Worm (Caenorhabditis elegans) whole organism, young adult: ENCODE measurements around the gene npr-12.

Experiments
- F33H1.4 ChIP-seq: fragments of 200-800 bp; sonication (Bioruptor generic); IDR thresholded peaks from 2 replicates; pipeline ENCODE4 v1.3.6; 2022; ENCODE audit warnings: missing genetic modification reagents, missing genetic modification characterization, missing compliant biosample characterization
- F52B5.7 ChIP-seq: sonication (generic microtip); optimal IDR thresholded peaks from 2 replicates; lab custom pipeline; 2016; ENCODE audit warnings: mild to moderate bottlenecking, missing genetic modification characterization, missing compliant biosample characterization
- cebp-2 ChIP-seq: fragments of 200-800 bp; sonication (Bioruptor generic); IDR thresholded peaks from 2 replicates; pipeline ENCODE4 v1.3.6; 2022; ENCODE audit warnings: missing genetic modification characterization, missing compliant biosample characterization
- ceh-58 ChIP-seq: fragments of 200-800 bp; sonication (Bioruptor generic); IDR thresholded peaks from 2 replicates; pipeline ENCODE4 v1.3.6; 2022; ENCODE audit warnings: missing genetic modification characterization, missing compliant biosample characterization
- die-1 ChIP-seq: sonication (generic microtip); optimal IDR thresholded peaks from 2 replicates; lab custom pipeline; 2016; ENCODE audit warnings: missing genotype, mild to moderate bottlenecking, missing genetic modification characterization, missing compliant biosample characterization
- hlh-12 ChIP-seq: sonication (generic microtip); optimal IDR thresholded peaks from 2 replicates; lab custom pipeline; 2016; ENCODE audit warnings: missing genetic modification characterization, missing compliant biosample characterization
- unc-130 ChIP-seq: sonication (generic microtip); optimal IDR thresholded peaks from 2 replicates; lab custom pipeline; 2016; ENCODE audit warnings: missing genetic modification reagents, missing genetic modification characterization, missing compliant biosample characterization
- zfh-2 ChIP-seq: fragments of 200-800 bp; sonication (Bioruptor generic); conservative IDR thresholded peaks from 2 replicates; pipeline ENCODE4 v1.3.6; 2022; ENCODE audit warnings: missing genetic modification reagents, missing genetic modification characterization, missing compliant biosample characterization

DNA sequence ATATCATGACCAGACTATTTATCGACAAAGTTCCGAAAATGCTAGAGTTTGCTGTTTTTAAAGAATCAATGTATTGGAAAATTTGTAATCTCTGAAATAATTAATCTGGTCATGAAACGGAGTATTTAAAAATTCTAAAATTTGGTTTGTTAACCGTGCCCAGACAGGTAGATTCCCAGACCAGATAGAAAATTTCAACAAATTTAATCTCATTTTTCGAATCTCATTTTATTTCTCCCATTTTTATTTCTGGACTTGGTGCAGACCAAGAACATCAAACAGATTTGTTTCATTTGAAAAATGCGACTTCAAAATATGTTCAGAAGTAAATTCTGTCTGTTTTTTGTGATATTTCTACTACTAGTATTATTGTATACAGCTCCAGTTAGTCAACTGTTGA is 14.4 kb downstream of the npr-12 start, which contains the start of gene T22D1.1:
- TF ChIP-seq cebp-2 (GFP tag; lab: Robert Waterston, UW) (no peak), die-1 (tag; lab: Kevin White, UChicago) (no peak), unc-130 (no peak), F52B5.7 (no peak), ceh-58 (GFP tag; lab: Robert Waterston, UW) (no peak), F33H1.4 (GFP tag; lab: Robert Waterston, UW) (no peak), hlh-12 (tag; lab: Kevin White, UChicago) (no peak), zfh-2 (no peak)
